Worm (Caenorhabditis elegans) whole organism, mixed stage, embryonic: ENCODE data around the gene pdtf-1.

ENCODE experiments used
- nhr-12 ChIP-seq: fragments of 150-350 bp; optimal IDR thresholded peaks from 2 replicates; lab custom pipeline; 2014; ENCODE audit warnings: missing biosample characterization, missing genetic modification characterization
- ztf-11 ChIP-seq: fragments of 150-350 bp; optimal IDR thresholded peaks from 2 replicates; lab custom pipeline; 2014; ENCODE audit warnings: missing biosample characterization, missing genetic modification characterization

DNA sequence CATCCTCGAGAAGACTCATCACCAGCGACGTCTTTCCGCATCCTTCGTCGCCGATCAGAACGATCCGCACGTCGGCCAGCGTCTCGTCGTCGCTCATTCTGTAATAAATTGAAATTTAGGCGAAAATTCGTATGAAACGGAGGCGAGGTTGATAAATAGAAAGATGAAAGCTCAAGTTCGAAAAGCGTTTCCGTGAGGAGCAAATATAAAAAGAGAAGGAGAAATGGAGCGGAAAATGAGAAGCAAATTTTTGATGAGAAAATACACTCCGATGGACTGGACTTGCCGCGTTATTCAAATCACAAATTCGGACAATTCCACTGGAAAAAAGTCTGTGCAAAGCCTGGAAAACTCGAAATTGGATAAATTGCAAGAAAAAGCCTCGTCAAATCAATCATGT, 38.7 kb upstream of the pdtf-1 start, which contains the start of gene D2096.11:
- TF ChIP-seq ztf-11 (no peak), nhr-12 (tag; lab: Kevin White, UChicago) (no peak)
